Fruit fly (Drosophila melanogaster) whole organism, prepupa: ENCODE data around the gene CG5151.

ENCODE experiments used
- Blimp-1 ChIP-seq: fragments of 200-800 bp; sonication (Bioruptor generic); optimal IDR thresholded peaks from 3 replicates; lab custom pipeline; 2017; ENCODE audit warnings: missing biosample characterization, missing genetic modification characterization, mild to moderate bottlenecking, moderate library complexity, missing genetic modification reagents
- CG10631 ChIP-seq: fragments of 200-800 bp; sonication (Bioruptor generic); optimal IDR thresholded peaks from 2 replicates; lab custom pipeline; 2016; ENCODE audit warnings: missing biosample characterization, missing genetic modification characterization
- CG10669 ChIP-seq: fragments of 200-800 bp; sonication (Bioruptor generic); optimal IDR thresholded peaks from 3 replicates; lab custom pipeline; 2018; ENCODE audit warnings: missing biosample characterization, mild to moderate bottlenecking, missing genetic modification characterization, moderate library complexity
- CG11762 ChIP-seq: fragments of 200-800 bp; sonication (Bioruptor generic); optimal IDR thresholded peaks from 3 replicates; lab custom pipeline; 2016; ENCODE audit warnings: missing biosample characterization, missing genetic modification characterization; ENCODE audit not compliant: insufficient read depth
- CG11902 ChIP-seq: fragments of 200-800 bp; sonication (Bioruptor generic); optimal IDR thresholded peaks from 3 replicates; lab custom pipeline; 2016; ENCODE audit warnings: missing biosample characterization, missing genetic modification characterization
- CG3032 ChIP-seq: fragments of 200-800 bp; optimal IDR thresholded peaks from 2 replicates; lab custom pipeline; 2019; ENCODE audit warnings: missing biosample characterization, mild to moderate bottlenecking, missing genetic modification characterization, moderate library complexity
- CG31627 ChIP-seq: fragments of 200-800 bp; sonication (Bioruptor generic); optimal IDR thresholded peaks from 3 replicates; lab custom pipeline; 2016; ENCODE audit warnings: missing biosample characterization, missing genetic modification characterization
- CG34406 ChIP-seq: fragments of 200-800 bp; sonication (Bioruptor generic); optimal IDR thresholded peaks from 3 replicates; lab custom pipeline; 2016; ENCODE audit warnings: missing biosample characterization, missing genetic modification characterization
- CG6163 ChIP-seq: fragments of 200-800 bp; sonication (Bioruptor generic); IDR thresholded peaks from 3 replicates; pipeline ENCODE4 v1.3.6; 2022; ENCODE audit warnings: missing biosample characterization, missing genetic modification characterization
- CG6276 ChIP-seq: fragments of 200-800 bp; sonication (Bioruptor generic); optimal IDR thresholded peaks from 2 replicates; lab custom pipeline; 2017; ENCODE audit warnings: missing biosample characterization, mild to moderate bottlenecking, missing genetic modification characterization
- CG6808 ChIP-seq: fragments of 200-800 bp; sonication (Bioruptor generic); optimal IDR thresholded peaks from 3 replicates; lab custom pipeline; 2017; ENCODE audit warnings: missing biosample characterization, missing genetic modification characterization, mild to moderate bottlenecking, moderate library complexity, missing genetic modification reagents
- CG6854 ChIP-seq: fragments of 200-800 bp; sonication (Bioruptor generic); optimal IDR thresholded peaks from 2 replicates; lab custom pipeline; 2017; ENCODE audit warnings: missing biosample characterization, mild to moderate bottlenecking, missing genetic modification characterization
- CG7368 ChIP-seq: fragments of 200-800 bp; sonication (Bioruptor generic); optimal IDR thresholded peaks from 3 replicates; lab custom pipeline; 2016; ENCODE audit warnings: missing biosample characterization, missing genetic modification characterization
- CG8319 ChIP-seq: fragments of 200-800 bp; sonication (Bioruptor generic); optimal IDR thresholded peaks from 3 replicates; lab custom pipeline; 2016; ENCODE audit warnings: missing biosample characterization, missing genetic modification characterization
- CG8632 ChIP-seq: fragments of 200-800 bp; sonication (Bioruptor generic); optimal IDR thresholded peaks from 3 replicates; lab custom pipeline; 2016; ENCODE audit warnings: missing biosample characterization, missing genetic modification characterization
- Eip75B ChIP-seq: fragments of 200-800 bp; sonication (Bioruptor generic); optimal IDR thresholded peaks from 3 replicates; lab custom pipeline; 2016; ENCODE audit warnings: missing biosample characterization, missing genetic modification characterization
- Eip78C ChIP-seq: fragments of 200-800 bp; sonication (Bioruptor generic); peaks from one replicate; lab custom pipeline; 2016; ENCODE audit warnings: missing biosample characterization, missing genetic modification characterization
- Eip93F ChIP-seq: fragments of 200-800 bp; sonication (Bioruptor generic); optimal IDR thresholded peaks from 2 replicates; lab custom pipeline; 2016; ENCODE audit warnings: missing biosample characterization, mild to moderate bottlenecking, missing genetic modification characterization
- Ets21C ChIP-seq: fragments of 200-800 bp; sonication (Bioruptor generic); optimal IDR thresholded peaks from 3 replicates; lab custom pipeline; 2016; ENCODE audit warnings: missing biosample characterization, missing genetic modification characterization
- Ets96B ChIP-seq: fragments of 200-800 bp; optimal IDR thresholded peaks from 2 replicates; lab custom pipeline; 2019; ENCODE audit warnings: missing biosample characterization, mild to moderate bottlenecking, missing genetic modification characterization, moderate library complexity
- Hr38 ChIP-seq: sonication (Bioruptor generic); optimal IDR thresholded peaks from 2 replicates; lab custom pipeline; 2016; ENCODE audit warnings: missing biosample characterization, missing genetic modification characterization
- Hr39 ChIP-seq: fragments of 200-800 bp; sonication (Bioruptor generic); optimal IDR thresholded peaks from 2 replicates; lab custom pipeline; 2016; ENCODE audit warnings: missing biosample characterization, missing genetic modification characterization
- Hr4 ChIP-seq: fragments of 200-800 bp; sonication (Bioruptor generic); optimal IDR thresholded peaks from 3 replicates; lab custom pipeline; 2016; ENCODE audit warnings: missing biosample characterization, missing genetic modification characterization
- Lpt ChIP-seq: fragments of 200-800 bp; sonication (Bioruptor generic); optimal IDR thresholded peaks from 3 replicates; lab custom pipeline; 2016; ENCODE audit warnings: missing biosample characterization, missing genetic modification characterization
- Met ChIP-seq: fragments of 200-800 bp; sonication (Bioruptor generic); optimal IDR thresholded peaks from 3 replicates; lab custom pipeline; 2016; ENCODE audit warnings: missing biosample characterization, missing genetic modification characterization
- OdsH ChIP-seq: fragments of 200-800 bp; sonication (Bioruptor generic); optimal IDR thresholded peaks from 3 replicates; lab custom pipeline; 2016; ENCODE audit warnings: missing biosample characterization, missing genetic modification characterization
- Smox ChIP-seq: fragments of 200-800 bp; sonication (Bioruptor generic); optimal IDR thresholded peaks from 3 replicates; lab custom pipeline; 2016; ENCODE audit warnings: missing biosample characterization, missing genetic modification characterization
- Sox102F ChIP-seq: fragments of 200-800 bp; sonication (Bioruptor generic); optimal IDR thresholded peaks from 2 replicates; lab custom pipeline; 2016; ENCODE audit warnings: missing biosample characterization, mild to moderate bottlenecking, missing genetic modification characterization
- Sox14 ChIP-seq: fragments of 200-800 bp; sonication (Bioruptor generic); optimal IDR thresholded peaks from 3 replicates; lab custom pipeline; 2016; ENCODE audit warnings: missing biosample characterization, missing genetic modification characterization
- Sox15 ChIP-seq: fragments of 200-800 bp; sonication (Bioruptor generic); optimal IDR thresholded peaks from 3 replicates; lab custom pipeline; 2016; ENCODE audit warnings: missing biosample characterization, missing genetic modification characterization
- achi ChIP-seq: fragments of 200-800 bp; sonication (Bioruptor generic); optimal IDR thresholded peaks from 3 replicates; lab custom pipeline; 2016; ENCODE audit warnings: missing biosample characterization, missing genetic modification characterization
- acj6 ChIP-seq: fragments of 200-800 bp; sonication (Bioruptor generic); optimal IDR thresholded peaks from 3 replicates; lab custom pipeline; 2016; ENCODE audit warnings: missing biosample characterization, missing genetic modification characterization
- cyc ChIP-seq: fragments of 200-800 bp; sonication (Bioruptor generic); optimal IDR thresholded peaks from 3 replicates; lab custom pipeline; 2016; ENCODE audit warnings: missing biosample characterization, missing genetic modification characterization
- esn ChIP-seq: fragments of 200-800 bp; sonication (Bioruptor generic); optimal IDR thresholded peaks from 2 replicates; lab custom pipeline; 2016; ENCODE audit warnings: missing biosample characterization, mild to moderate bottlenecking, missing genetic modification characterization, moderate library complexity
- fd85E ChIP-seq: fragments of 200-800 bp; sonication (Bioruptor generic); optimal IDR thresholded peaks from 3 replicates; lab custom pipeline; 2016; ENCODE audit warnings: missing biosample characterization, missing genetic modification characterization
- fkh ChIP-seq: fragments of 200-800 bp; sonication (Bioruptor generic); optimal IDR thresholded peaks from 3 replicates; lab custom pipeline; 2017; ENCODE audit warnings: missing biosample characterization, mild to moderate bottlenecking, missing genetic modification characterization, moderate library complexity
- lz ChIP-seq: fragments of 200-800 bp; sonication (Bioruptor generic); optimal IDR thresholded peaks from 3 replicates; lab custom pipeline; 2016; ENCODE audit warnings: missing biosample characterization, missing genetic modification characterization
- net ChIP-seq: fragments of 200-800 bp; sonication (Bioruptor generic); optimal IDR thresholded peaks from 3 replicates; lab custom pipeline; 2016; ENCODE audit warnings: missing biosample characterization, missing genetic modification characterization
- pdm3 ChIP-seq: fragments of 200-800 bp; sonication (Bioruptor generic); optimal IDR thresholded peaks from 3 replicates; lab custom pipeline; 2016; ENCODE audit warnings: missing biosample characterization, missing genetic modification characterization
- spab ChIP-seq: fragments of 200-800 bp; sonication (Bioruptor generic); optimal IDR thresholded peaks from 2 replicates; lab custom pipeline; 2017; ENCODE audit warnings: missing biosample characterization, mild to moderate bottlenecking, missing genetic modification characterization, missing genetic modification reagents
- ss ChIP-seq, 2 experiments: fragments of 200-800 bp; sonication (Bioruptor generic); optimal IDR thresholded peaks; 2 replicates in 1 of 2; 3 replicates in 1 of 2; lab custom pipeline; 2017 to 2018; ENCODE audit warnings: mild to moderate bottlenecking in 2 of 2, missing biosample characterization in 2 of 2, missing genetic modification characterization in 2 of 2, moderate library complexity in 1 of 2
- svp ChIP-seq: fragments of 200-800 bp; sonication (Bioruptor generic); peaks from one replicate; lab custom pipeline; 2016; ENCODE audit warnings: missing biosample characterization, missing genetic modification characterization
- topi ChIP-seq: fragments of 200-800 bp; sonication (Bioruptor generic); optimal IDR thresholded peaks from 3 replicates; lab custom pipeline; 2016; ENCODE audit warnings: missing biosample characterization, missing genetic modification characterization
- vri ChIP-seq: fragments of 200-800 bp; sonication (Bioruptor generic); optimal IDR thresholded peaks from 3 replicates; lab custom pipeline; 2016; ENCODE audit warnings: missing biosample characterization, mild to moderate bottlenecking, missing genetic modification characterization

Gene CG5151

dm6 chr3L:16166217-16166997, 1.9 kb upstream of the CG5151 start (continued):
- TF ChIP-seq spab (GFP tag; lab: Kevin White, UChicago) (no peak), vri (GFP tag; lab: Kevin White, UChicago) (peak; percentile 46), CG11762 (GFP tag; lab: Kevin White, UChicago) (no peak), Ets96B (no peak), esn (GFP tag; lab: Kevin White, UChicago) (no peak), lz (GFP tag; lab: Kevin White, UChicago) (no peak), svp (peak; percentile 40), Sox14 (GFP tag; lab: Kevin White, UChicago) (no peak), OdsH (GFP tag; lab: Kevin White, UChicago) (no peak), Ets21C (GFP tag; lab: Kevin White, UChicago) (no peak), Eip78C (GFP tag; lab: Kevin White, UChicago) (peak; percentile 62), Blimp-1 (GFP tag; lab: Kevin White, UChicago) (no peak), CG6808 (GFP tag; lab: Kevin White, UChicago) (no peak), CG6276 (GFP tag; lab: Kevin White, UChicago) (no peak), ss (GFP tag; optimal IDR thresholded peaks at IDR 0.05; lab: Kevin White, UChicago) (no peak), cyc (GFP tag; lab: Kevin White, UChicago) (no peak), Met (no peak), Hr38 (GFP tag; lab: Kevin White, UChicago) (no peak), acj6 (GFP tag; lab: Kevin White, UChicago) (no peak), CG10631 (no peak), Sox102F (GFP tag; lab: Kevin White, UChicago) (no peak), CG11902 (GFP tag; lab: Kevin White, UChicago) (no peak)

DNA sequence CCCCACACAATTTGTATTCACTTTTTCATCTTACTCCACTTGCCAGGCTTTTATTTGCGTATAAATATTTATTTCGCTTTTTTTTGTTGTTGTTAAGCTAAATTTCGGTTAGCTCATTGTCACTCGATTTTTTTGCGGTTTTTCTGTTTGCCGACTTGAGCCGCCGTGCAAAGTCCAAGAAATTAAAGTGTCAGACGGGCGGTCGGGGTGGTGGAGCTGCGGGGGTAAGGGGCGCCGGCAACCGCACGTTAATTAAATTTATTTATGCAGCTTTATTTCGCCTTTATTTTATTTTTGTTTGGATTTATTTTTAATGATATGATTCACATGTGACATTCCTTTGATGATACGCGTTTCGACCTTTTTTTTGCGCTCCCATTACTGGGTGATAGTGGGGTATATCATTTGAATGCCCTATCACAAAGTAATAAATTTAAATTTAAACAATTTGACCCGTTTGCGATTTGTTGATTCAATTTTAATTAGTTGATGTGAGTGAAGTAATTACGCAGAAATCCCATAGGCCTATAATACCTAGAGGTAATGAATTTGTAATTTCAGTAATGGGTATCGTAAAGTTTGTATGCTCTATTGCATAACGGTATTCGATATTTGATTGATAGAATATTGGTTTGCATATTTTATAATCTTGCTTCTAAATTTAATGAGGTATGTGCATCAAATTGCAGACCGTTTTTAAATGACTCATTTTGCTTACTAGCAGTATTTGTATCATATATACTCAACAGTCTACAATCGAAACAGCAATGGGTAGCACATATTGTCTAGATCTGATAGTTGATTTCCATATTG, 1.1 kb upstream of the CG5151 start:
- TF ChIP-seq fd85E (GFP tag; lab: Kevin White, UChicago) (no peak), Hr39 (GFP tag; lab: Kevin White, UChicago) (peak; percentile 77), vri (GFP tag; lab: Kevin White, UChicago) (peak; percentile 61), CG31627 (GFP tag; lab: Kevin White, UChicago) (peak; percentile 78), Sox14 (GFP tag; lab: Kevin White, UChicago) (peak; percentile 66), CG6276 (GFP tag; lab: Kevin White, UChicago) (no peak), Hr4 (GFP tag; lab: Kevin White, UChicago) (peak; percentile 20), Sox15 (GFP tag; lab: Kevin White, UChicago) (peak; percentile 34), net (GFP tag; lab: Kevin White, UChicago) (peak; percentile 31), Sox102F (GFP tag; lab: Kevin White, UChicago) (peak; percentile 72), Ets21C (GFP tag; lab: Kevin White, UChicago) (peak; percentile 63), Met (peak; percentile 70), CG34406 (GFP tag; lab: Kevin White, UChicago) (peak; percentile 42), CG3032 (tag; lab: Kevin White, UChicago) (no peak), topi (peak; percentile 75), Eip93F (GFP tag; lab: Kevin White, UChicago) (no peak), Lpt (GFP tag; lab: Kevin White, UChicago) (no peak), fkh (GFP tag; lab: Kevin White, UChicago) (peak; percentile 62), esn (GFP tag; lab: Kevin White, UChicago) (peak; percentile 74), achi (GFP tag; lab: Kevin White, UChicago) (peak; percentile 18), CG6163 (GFP tag; lab: Robert Waterston, UW) (no peak), CG6808 (GFP tag; lab: Kevin White, UChicago) (no peak), cyc (GFP tag; lab: Kevin White, UChicago) (peak; percentile 49), Smox (GFP tag; lab: Kevin White, UChicago) (peak; percentile 55), CG11762 (GFP tag; lab: Kevin White, UChicago) (peak; percentile 1), CG6854 (peak; percentile 70), CG8319 (GFP tag; lab: Kevin White, UChicago) (peak; percentile 20), ss (GFP tag; optimal IDR thresholded peaks at IDR 0.05; lab: Kevin White, UChicago) (no peak), CG7368 (peak; percentile 21), OdsH (GFP tag; lab: Kevin White, UChicago) (peak; percentile 57), Blimp-1 (GFP tag; lab: Kevin White, UChicago) (peak; percentile 40), pdm3 (GFP tag; lab: Kevin White, UChicago) (peak; percentile 52), svp (peak; percentile 82), Eip75B (GFP tag; lab: Kevin White, UChicago) (peak; percentile 41), acj6 (GFP tag; lab: Kevin White, UChicago) (peak; percentile 21), lz (GFP tag; lab: Kevin White, UChicago) (peak; percentile 57), CG11902 (GFP tag; lab: Kevin White, UChicago) (peak; percentile 38), CG10669 (no peak), CG8632 (GFP tag; lab: Kevin White, UChicago) (peak; percentile 12)
